Worm (Caenorhabditis elegans): ENCODE results near the gene nuaf-3.

ce11 chrIV:11225206-11225605 lies 41.1 kb downstream of the nuaf-3 start, which contains the start of gene col-125:
- TF ChIP-seq nhr-11 (tag; optimal IDR thresholded peaks at IDR 0.05) (no peak), fkh-10 (GFP tag; optimal IDR thresholded peaks at IDR 0.05) (no peak), lin-11 (tag; optimal IDR thresholded peaks at IDR 0.05) (no peak), pqm-1 (tag; optimal IDR thresholded peaks at IDR 0.05) (no peak), sox-2 (GFP tag; IDR thresholded peaks at IDR 0.05) (no peak)
